Fruit fly (Drosophila melanogaster): ENCODE data around the gene ATP6AP2.

The ATP6AP2 gene

DNA sequence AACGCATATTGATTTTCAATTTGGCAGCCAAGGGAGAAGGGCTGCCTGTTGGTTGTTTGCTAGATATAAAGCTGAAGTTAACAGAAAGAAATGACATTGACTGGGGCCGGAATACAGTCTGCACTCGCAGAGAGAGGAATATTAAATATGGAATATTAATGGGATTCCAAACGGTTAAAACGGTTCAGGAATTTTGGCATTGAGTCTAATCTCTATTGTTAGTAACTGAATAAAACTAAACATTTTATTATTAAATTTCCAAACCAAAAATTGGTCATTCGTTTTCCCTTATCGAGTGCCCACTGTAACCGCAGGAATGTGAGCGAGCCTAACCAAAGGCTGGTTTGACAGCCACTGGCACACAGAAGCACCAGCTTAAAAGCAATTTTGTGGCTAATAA is 47.4 kb upstream of the ATP6AP2 start (continued):
- no peak for TF ChIP-seq CG34422 (GFP tag; IDR thresholded peaks at IDR 0.05)
- TF ChIP-seq dmrt11E (tag; optimal IDR thresholded peaks at IDR 0.05): peak; percentile 5
- no peak for TF ChIP-seq CTCF (GFP tag; optimal IDR thresholded peaks at IDR 0.05)
- TF ChIP-seq CG34224 (GFP tag; IDR thresholded peaks at IDR 0.05; ENCODE audit: partially characterized antibody): no peak
- no peak for TF ChIP-seq CG6254 (GFP tag; optimal IDR thresholded peaks at IDR 0.05)
- no peak for TF ChIP-seq dati (GFP tag; IDR thresholded peaks at IDR 0.05)
- no peak for TF ChIP-seq Camta (GFP tag; optimal IDR thresholded peaks at IDR 0.05)
- TF ChIP-seq Opbp (GFP tag; IDR thresholded peaks at IDR 0.05; ENCODE audit: partially characterized antibody): no peak
- TF ChIP-seq Dfd (GFP tag; optimal IDR thresholded peaks at IDR 0.05): no peak
- TF ChIP-seq Meics (GFP tag; optimal IDR thresholded peaks at IDR 0.05): no peak
- no peak for TF ChIP-seq CG3838 (GFP tag; optimal IDR thresholded peaks at IDR 0.05)
- TF ChIP-seq CG1603 (tag; optimal IDR thresholded peaks at IDR 0.05): peak; percentile 19
- no peak for TF ChIP-seq CG5180 (GFP tag; optimal IDR thresholded peaks at IDR 0.05)
- TF ChIP-seq Atf3 (GFP tag; optimal IDR thresholded peaks at IDR 0.05): no peak
- no peak for TF ChIP-seq CG1647 (GFP tag; optimal IDR thresholded peaks at IDR 0.05)
- TF ChIP-seq Ada2b (GFP tag; IDR thresholded peaks at IDR 0.05): no peak
- TF ChIP-seq CG18764 (GFP tag; optimal IDR thresholded peaks at IDR 0.05): no peak
- TF ChIP-seq CG13296 (GFP tag; optimal IDR thresholded peaks at IDR 0.05): no peak
- 0 out of 2 replicates have a peak, but pooled peaks have one; percentile 23 for TF ChIP-seq slbo (GFP tag; IDR thresholded peaks at IDR 0.05)
- no peak for TF ChIP-seq CG7987 (GFP tag; optimal IDR thresholded peaks at IDR 0.05)
- TF ChIP-seq CG17568 (GFP tag; optimal IDR thresholded peaks at IDR 0.05): no peak
- TF ChIP-seq grn (GFP tag; optimal IDR thresholded peaks at IDR 0.05): no peak
- no peak for TF ChIP-seq CG6813 (GFP tag; optimal IDR thresholded peaks at IDR 0.05)
- no peak for TF ChIP-seq shn (GFP tag; optimal IDR thresholded peaks at IDR 0.05)
- no peak for TF ChIP-seq CG11696 (GFP tag; IDR thresholded peaks at IDR 0.05)
- no peak for TF ChIP-seq trh (GFP tag; optimal IDR thresholded peaks at IDR 0.05)
- no peak for TF ChIP-seq Kr (GFP tag; optimal IDR thresholded peaks at IDR 0.05)
- TF ChIP-seq unc-4 (GFP tag; IDR thresholded peaks at IDR 0.05; ENCODE audit: partially characterized antibody): no peak
- no peak for TF ChIP-seq CG7357 (GFP tag; IDR thresholded peaks at IDR 0.05)
- TF ChIP-seq vnd (GFP tag; IDR thresholded peaks at IDR 0.05; ENCODE audit: partially characterized antibody): no peak
- no peak for TF ChIP-seq zfh2 (GFP tag; optimal IDR thresholded peaks at IDR 0.05)
- TF ChIP-seq CG12155 (GFP tag; optimal IDR thresholded peaks at IDR 0.05): no peak
- peak; percentile 35; the same call in 1 of the 2 replicates for TF ChIP-seq Xrp1 (GFP tag; IDR thresholded peaks at IDR 0.05)
- no peak for TF ChIP-seq salm (tag; optimal IDR thresholded peaks at IDR 0.05)
- TF ChIP-seq nau (GFP tag; optimal IDR thresholded peaks at IDR 0.05): no peak
- TF ChIP-seq chif (GFP tag; optimal IDR thresholded peaks at IDR 0.05): no peak
- peak; percentile 37; the same call in 1 of the 2 replicates for TF ChIP-seq ara (GFP tag; IDR thresholded peaks at IDR 0.05)
- TF ChIP-seq CG17361 (GFP tag; IDR thresholded peaks at IDR 0.05): no peak
- no peak for TF ChIP-seq CG6272 (GFP tag; IDR thresholded peaks at IDR 0.05)
- no peak for TF ChIP-seq Rx (GFP tag; IDR thresholded peaks at IDR 0.05)
- no peak for TF ChIP-seq tup (GFP tag; optimal IDR thresholded peaks at IDR 0.05)
- no peak for TF ChIP-seq ab (GFP tag; optimal IDR thresholded peaks at IDR 0.05)
- no peak for TF ChIP-seq CG16779 (GFP tag; IDR thresholded peaks at IDR 0.05)
- peak; percentile 83 for TF ChIP-seq sens (GFP tag)
- TF ChIP-seq CG3281 (GFP tag; optimal IDR thresholded peaks at IDR 0.05): no peak
- TF ChIP-seq zen2 (GFP tag; IDR thresholded peaks at IDR 0.05; ENCODE audit: partially characterized antibody): no peak
- no peak for TF ChIP-seq NC2β (GFP tag; optimal IDR thresholded peaks at IDR 0.05)
- TF ChIP-seq Drgx (GFP tag; IDR thresholded peaks at IDR 0.05): no peak
- TF ChIP-seq CG13424 (tag; optimal IDR thresholded peaks at IDR 0.05): peak; percentile 1
- TF ChIP-seq HLHmδ (GFP tag; optimal IDR thresholded peaks at IDR 0.05): no peak
- no peak for TF ChIP-seq ken (GFP tag; IDR thresholded peaks at IDR 0.05)
- no peak for TF ChIP-seq oc (tag; optimal IDR thresholded peaks at IDR 0.05)
- TF ChIP-seq CG11456 (GFP tag; IDR thresholded peaks at IDR 0.05): no peak
